Fruit fly (Drosophila melanogaster) S2 (cell line): ENCODE data around the gene Ac3.

Experiments
- CG8478 ChIP-seq: fragments of >200 bp; optimal IDR thresholded peaks from 2 replicates; lab custom pipeline; 2018
- CTCF ChIP-seq, 2 experiments: fragments of >200 bp; optimal IDR thresholded peaks; 2 replicates each; lab custom pipeline; 2018

The Ac3 gene

dm6 chr2L:21632032-21632587 lies at the start of gene Ac3:
TSS of gene Ac3 (plus strand) at chr2L:21632587.
- no peak for TF ChIP-seq CG8478 (lab: Kevin White, UChicago)
- TF ChIP-seq CTCF (optimal IDR thresholded peaks at IDR 0.05; lab: Kevin White, UChicago) = no peak

DNA sequence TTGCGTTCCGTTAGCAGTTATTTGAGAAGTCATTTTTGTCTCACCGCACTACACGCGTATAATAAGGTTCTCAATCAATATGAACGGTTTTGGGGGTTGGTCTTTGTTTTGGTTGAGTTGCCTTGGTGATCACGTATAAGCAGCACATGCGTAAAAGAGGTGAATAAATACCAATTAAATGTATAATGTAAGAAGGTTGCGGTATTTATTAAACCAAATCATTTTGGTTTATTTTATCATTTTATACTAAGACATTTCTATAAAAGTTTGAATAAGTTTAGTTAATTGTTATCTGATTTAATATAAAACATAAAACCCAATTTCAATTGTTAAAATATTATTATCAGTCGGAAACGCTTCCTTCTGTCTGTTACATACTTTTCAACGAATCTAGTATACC lies 43.1 kb upstream of the Ac3 start, which contains the start of gene nompB:
Gene nompB, minus strand, starts transcription at position 101 of the 400 bp plus-strand sequence.
- TF ChIP-seq CG8478 (lab: Kevin White, UChicago) (no peak), CTCF (optimal IDR thresholded peaks at IDR 0.05; lab: Kevin White, UChicago) (no peak)

DNA sequence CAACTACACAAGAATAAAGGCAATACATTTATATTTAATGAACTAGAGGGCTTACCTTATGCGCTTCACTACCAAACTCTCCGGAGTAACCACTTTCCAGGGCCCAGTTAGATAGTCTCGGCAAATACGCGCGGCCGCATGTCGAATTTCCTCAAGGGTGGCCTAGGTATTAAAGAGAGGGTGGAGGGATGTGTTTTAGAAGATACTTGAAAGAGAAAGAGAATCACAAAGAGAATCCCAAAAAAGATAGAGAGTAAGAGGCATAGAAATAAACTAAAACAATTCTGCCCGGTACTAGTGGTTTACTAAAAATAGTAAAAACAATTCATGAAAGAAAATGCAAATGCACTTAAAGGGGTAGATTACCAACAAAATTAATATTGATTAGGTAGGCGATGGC lies 14.4 kb upstream of the Ac3 start:
- TF ChIP-seq CG8478 (lab: Kevin White, UChicago) (no peak), CTCF (optimal IDR thresholded peaks at IDR 0.05; lab: Kevin White, UChicago) (no peak)

DNA sequence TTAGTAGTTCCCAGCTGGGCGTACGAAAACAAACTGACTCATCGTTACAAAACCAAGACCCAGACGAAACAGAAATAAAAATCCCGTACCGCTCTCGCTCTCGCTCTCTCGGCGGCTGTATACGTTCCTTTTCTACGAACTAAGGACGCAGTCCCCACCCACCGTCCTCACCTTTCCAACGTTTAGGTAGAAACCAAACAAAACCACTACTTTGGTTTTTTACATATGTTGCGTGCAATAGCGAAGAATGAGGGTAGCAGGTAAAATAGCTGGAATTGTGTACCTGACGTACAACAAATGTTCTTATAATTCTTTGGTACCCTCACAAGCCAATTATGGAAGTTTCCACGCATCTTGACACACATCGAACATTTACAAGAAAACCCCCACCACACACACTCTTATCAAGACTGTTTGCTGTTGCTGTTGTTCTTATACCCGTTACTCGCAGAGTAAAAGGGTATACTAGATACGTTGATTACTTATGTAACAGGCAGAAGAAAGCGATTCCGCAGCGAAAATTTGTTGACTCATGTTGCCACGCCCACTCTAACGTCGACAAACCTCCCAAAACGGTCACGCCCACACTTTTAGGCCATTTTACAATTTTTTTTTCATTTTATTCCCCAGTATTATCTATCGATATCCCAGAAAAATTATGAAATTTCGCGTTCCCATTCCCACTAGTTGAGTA lies 13.5 kb upstream of the Ac3 start:
- TF ChIP-seq CTCF (optimal IDR thresholded peaks at IDR 0.05; lab: Kevin White, UChicago) = no peak
- TF ChIP-seq CG8478 (lab: Kevin White, UChicago) = no peak

DNA sequence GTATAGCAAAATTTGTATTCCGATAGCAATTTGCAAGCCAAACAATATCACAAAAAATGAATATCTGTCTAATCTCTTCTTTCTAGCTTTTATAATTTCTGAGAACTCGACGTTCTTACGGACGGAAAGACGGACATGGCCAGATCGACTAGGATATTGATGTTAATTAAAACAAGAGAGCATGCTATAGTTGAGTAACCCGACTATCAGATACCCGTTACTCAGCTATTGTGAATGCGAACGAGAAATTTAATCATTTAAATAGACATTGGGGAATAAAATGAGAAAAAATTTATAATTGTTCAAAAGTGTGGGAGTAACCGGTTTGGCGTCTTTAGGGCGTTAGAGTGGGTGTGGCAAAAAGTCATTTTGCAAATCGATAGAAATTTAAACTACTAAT lies 11.9 kb upstream of the Ac3 start:
- TF ChIP-seq CTCF (optimal IDR thresholded peaks at IDR 0.05; lab: Kevin White, UChicago) = no peak

- TF ChIP-seq CTCF (optimal IDR thresholded peaks at IDR 0.05; lab: Kevin White, UChicago) (no peak), CG8478 (lab: Kevin White, UChicago) (no peak)
Measured at dm6 chr2L:21622062-21622589, 10.3 kb upstream of the Ac3 start.

DNA sequence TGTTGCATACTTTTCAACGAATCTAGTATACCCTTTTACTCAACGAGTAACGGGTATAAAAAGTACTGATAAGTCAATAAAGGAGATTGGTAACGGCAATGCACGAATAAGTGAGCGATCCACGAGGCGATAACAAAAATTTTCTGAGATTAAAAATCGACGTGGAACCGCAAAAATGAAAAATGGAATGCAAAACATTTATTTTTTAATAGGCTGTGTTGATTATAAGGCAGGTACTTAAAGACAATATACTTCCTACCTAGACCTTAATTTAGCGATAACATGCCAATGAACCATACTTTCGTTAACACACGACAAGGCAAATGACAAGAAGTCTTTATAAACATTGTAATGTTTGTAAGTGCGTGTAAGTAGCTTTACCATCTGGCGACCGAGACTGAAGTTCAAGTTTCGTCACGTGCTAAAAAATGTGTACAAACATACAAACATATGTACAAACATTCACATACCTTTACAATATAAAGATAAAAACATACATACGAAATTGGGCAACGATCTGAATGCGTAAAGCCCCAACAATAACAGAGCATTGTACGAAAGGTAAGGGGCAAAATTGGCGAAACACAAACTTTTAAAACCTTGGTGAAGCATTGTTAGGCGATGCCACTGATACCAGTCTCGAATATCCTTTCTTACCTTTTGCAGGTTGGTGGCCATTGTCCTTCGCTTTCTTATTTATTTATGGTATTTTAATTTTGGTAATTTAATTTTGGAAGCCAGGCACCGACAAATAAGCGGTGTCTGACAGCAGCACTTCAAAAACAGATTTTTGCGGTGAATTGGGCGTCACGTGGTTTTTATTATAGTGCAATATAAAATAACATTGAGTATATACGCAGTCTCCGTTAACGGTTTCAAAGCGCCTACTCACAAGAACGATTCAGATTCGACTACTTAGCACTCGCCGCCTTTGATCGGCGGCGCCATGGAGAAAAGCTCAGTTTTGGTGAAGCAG lies 9.4 kb upstream of the Ac3 start:
- TF ChIP-seq CTCF (optimal IDR thresholded peaks at IDR 0.05; lab: Kevin White, UChicago) (no peak), CG8478 (lab: Kevin White, UChicago) (no peak)

dm6 chr2L:21623685-21624471 lies 8.5 kb upstream of the Ac3 start, which contains the start of gene CG2201:
TSS of gene CG2201 (minus strand) at chr2L:21624080.
- TF ChIP-seq CTCF (optimal IDR thresholded peaks at IDR 0.05; lab: Kevin White, UChicago) (no peak), CG8478 (lab: Kevin White, UChicago) (no peak)

dm6 chr2L:21624472-21624787 lies 8.0 kb upstream of the Ac3 start:
- no peak for TF ChIP-seq CG8478 (lab: Kevin White, UChicago)

- TF ChIP-seq CTCF (optimal IDR thresholded peaks at IDR 0.05; lab: Kevin White, UChicago) (no peak), CG8478 (lab: Kevin White, UChicago) (no peak)
Measured at dm6 chr2L:21627957-21628356, 4.4 kb upstream of the Ac3 start.

dm6 chr2L:21628533-21628932 lies 3.9 kb upstream of the Ac3 start:
- TF ChIP-seq CG8478 (lab: Kevin White, UChicago) (no peak), CTCF (optimal IDR thresholded peaks at IDR 0.05; lab: Kevin White, UChicago) (no peak)

dm6 chr2L:21629149-21629813 lies 3.1 kb upstream of the Ac3 start:
- no peak for TF ChIP-seq CTCF (optimal IDR thresholded peaks at IDR 0.05; lab: Kevin White, UChicago)
- TF ChIP-seq CG8478 (lab: Kevin White, UChicago) = peak; percentile 62

- no peak for TF ChIP-seq CG8478 (lab: Kevin White, UChicago)
- peak in 1 of 2 experiments; percentile 16 for TF ChIP-seq CTCF (optimal IDR thresholded peaks at IDR 0.05; lab: Kevin White, UChicago)
Measured at dm6 chr2L:21629814-21630562, 2.4 kb upstream of the Ac3 start, which contains the start of gene Df31. TSS of gene Df31 (minus strand) at chr2L:21629932.
